Worm (Caenorhabditis elegans) whole organism, early embryonic: ENCODE results near the gene pam-1.

Experiments
- ceh-36 ChIP-seq: sonication (generic microtip); optimal IDR thresholded peaks from 2 replicates; lab custom pipeline; 2016; ENCODE audit warnings: missing genetic modification characterization, inconsistent platforms, missing compliant biosample characterization
- ets-7 ChIP-seq: sonication (generic microtip); optimal IDR thresholded peaks from 2 replicates; lab custom pipeline; 2016; ENCODE audit warnings: missing genotype, missing genetic modification characterization, missing compliant biosample characterization
- flt-1 ChIP-seq: fragments of 200-800 bp; sonication (Bioruptor generic); IDR thresholded peaks from 2 replicates; pipeline ENCODE4 v1.3.6; 2022; ENCODE audit warnings: missing genetic modification characterization, missing compliant biosample characterization
- hmg-4 ChIP-seq: fragments of 200-800 bp; sonication (Bioruptor generic); optimal IDR thresholded peaks from 2 replicates; lab custom pipeline; 2018; ENCODE audit warnings: mild to moderate bottlenecking, missing genetic modification characterization, missing compliant biosample characterization
- sea-1 ChIP-seq: fragments of 200-800 bp; sonication (Bioruptor generic); conservative IDR thresholded peaks from 2 replicates; pipeline ENCODE4 v1.3.6; 2022; ENCODE audit warnings: missing genetic modification characterization, missing compliant biosample characterization

pam-1 gene

DNA sequence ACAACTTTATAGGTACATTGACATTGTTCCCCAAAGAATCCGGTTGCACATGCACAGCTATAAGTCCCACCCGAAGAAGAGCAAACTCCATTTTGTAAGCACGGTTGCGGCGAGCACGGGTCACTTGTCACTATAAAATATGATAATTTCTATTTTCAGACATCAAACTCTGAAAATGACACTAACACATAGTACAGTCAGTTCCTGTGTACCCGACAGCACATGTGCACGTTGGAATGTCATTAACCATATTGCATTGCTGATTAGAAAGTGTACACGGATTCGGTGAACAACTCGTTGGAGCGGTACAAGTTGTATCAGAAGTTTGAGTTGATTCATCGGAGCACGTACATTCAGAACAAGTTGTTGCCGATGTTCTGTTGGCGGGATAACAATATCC is 53.4 kb downstream of the pam-1 start:
- TF ChIP-seq ets-7 (tag; lab: Kevin White, UChicago) (no peak), sea-1 (GFP tag; lab: Robert Waterston, UW) (no peak), hmg-4 (GFP tag; lab: Kevin White, UChicago) (no peak), ceh-36 (tag; lab: Kevin White, UChicago) (no peak), flt-1 (GFP tag; lab: Robert Waterston, UW) (no peak)
